Worm (Caenorhabditis elegans) whole organism, young adult: ENCODE data around the gene srh-214.

Experiments
- B0019.2 ChIP-seq: fragments of 200-800 bp; sonication (Bioruptor generic); conservative IDR thresholded peaks from 2 replicates; pipeline ENCODE4 v1.3.6; 2022; ENCODE audit warnings: missing genetic modification reagents, missing genetic modification characterization, missing compliant biosample characterization
- F23B12.7 ChIP-seq: sonication (generic microtip); optimal IDR thresholded peaks from 2 replicates; lab custom pipeline; 2017; ENCODE audit warnings: missing genetic modification characterization, mild to moderate bottlenecking, missing compliant biosample characterization, antibody characterized with exemption, moderate library complexity; ENCODE audit not compliant: insufficient read depth
- F33H1.4 ChIP-seq: fragments of 200-800 bp; sonication (Bioruptor generic); IDR thresholded peaks from 2 replicates; pipeline ENCODE4 v1.3.6; 2022; ENCODE audit warnings: missing genetic modification reagents, missing genetic modification characterization, missing compliant biosample characterization
- F55B11.4 ChIP-seq: sonication (generic microtip); optimal IDR thresholded peaks from 2 replicates; lab custom pipeline; 2016; ENCODE audit warnings: missing compliant biosample characterization, missing genetic modification characterization, borderline replicate concordance; ENCODE audit not compliant: insufficient read depth
- Y95B8A.8 ChIP-seq: fragments of 200-800 bp; sonication (Bioruptor generic); IDR thresholded peaks from 2 replicates; pipeline ENCODE4 v1.3.6; 2022; ENCODE audit warnings: missing genetic modification reagents, missing genetic modification characterization, missing compliant biosample characterization
- athp-1 ChIP-seq: sonication (generic microtip); optimal IDR thresholded peaks from 2 replicates; lab custom pipeline; 2017; ENCODE audit warnings: mild to moderate bottlenecking, missing genetic modification characterization, missing compliant biosample characterization
- attf-5 ChIP-seq: fragments of 200-800 bp; sonication (Bioruptor generic); optimal IDR thresholded peaks from 2 replicates; lab custom pipeline; 2018; ENCODE audit warnings: mild to moderate bottlenecking, missing genetic modification characterization, missing compliant biosample characterization
- bed-1 ChIP-seq: fragments of 200-800 bp; sonication (Bioruptor generic); IDR thresholded peaks from 2 replicates; pipeline ENCODE4 v1.3.6; 2022; ENCODE audit warnings: missing genetic modification reagents, missing genetic modification characterization, missing compliant biosample characterization
- bed-2 ChIP-seq: fragments of 200-800 bp; sonication (Bioruptor generic); IDR thresholded peaks from 2 replicates; pipeline ENCODE4 v1.3.6; 2022; ENCODE audit warnings: missing genetic modification reagents, missing genetic modification characterization, missing compliant biosample characterization
- chd-7 ChIP-seq: sonication (generic microtip); optimal IDR thresholded peaks from 2 replicates; lab custom pipeline; 2016; ENCODE audit warnings: mild to moderate bottlenecking, missing genetic modification characterization, moderate library complexity, missing compliant biosample characterization
- egl-44 ChIP-seq: fragments of 200-800 bp; sonication (Bioruptor generic); IDR thresholded peaks from 2 replicates; pipeline ENCODE4 v1.3.6; 2022; ENCODE audit warnings: missing genetic modification reagents, missing genetic modification characterization, missing compliant biosample characterization
- ets-4 ChIP-seq: fragments of 200-800 bp; sonication (Bioruptor generic); optimal IDR thresholded peaks from 2 replicates; lab custom pipeline; 2018; ENCODE audit warnings: mild to moderate bottlenecking, missing genetic modification characterization, missing compliant biosample characterization
- hmg-20 ChIP-seq: fragments of 200-800 bp; sonication (Bioruptor generic); IDR thresholded peaks from 2 replicates; pipeline ENCODE4 v1.3.6; 2022; ENCODE audit warnings: missing genetic modification reagents, missing genetic modification characterization, missing compliant biosample characterization
- hrde-1 ChIP-seq: sonication (generic microtip); optimal IDR thresholded peaks from 2 replicates; lab custom pipeline; 2016; ENCODE audit warnings: missing genetic modification characterization, mild to moderate bottlenecking, missing compliant biosample characterization, moderate library complexity, missing genotype, missing genetic modification reagents, borderline replicate concordance
- lin-35 ChIP-seq, 3 experiments: fragments of 150-350 bp in 2 of 3; sonication (generic microtip) in 1 of 3; optimal IDR thresholded peaks; 2 replicates each; lab custom pipeline; 2014 to 2018; ENCODE audit warnings: missing biosample characterization in 3 of 3, missing genetic modification characterization in 3 of 3, missing genetic modification reagents in 3 of 3
- lin-54 ChIP-seq: fragments of 200-800 bp; sonication (Bioruptor generic); optimal IDR thresholded peaks from 2 replicates; lab custom pipeline; 2018; ENCODE audit warnings: mild to moderate bottlenecking, missing genetic modification characterization, missing compliant biosample characterization
- lsl-1 ChIP-seq: fragments of 200-800 bp; sonication (Bioruptor generic); optimal IDR thresholded peaks from 2 replicates; lab custom pipeline; 2018; ENCODE audit warnings: mild to moderate bottlenecking, missing genetic modification characterization, moderate library complexity, missing compliant biosample characterization
- madf-10 ChIP-seq: sonication (generic microtip); optimal IDR thresholded peaks from 2 replicates; lab custom pipeline; 2016; ENCODE audit warnings: mild to moderate bottlenecking, missing genetic modification characterization, missing compliant biosample characterization
- madf-6 ChIP-seq: fragments of 200-800 bp; sonication (Bioruptor generic); IDR thresholded peaks from 2 replicates; pipeline ENCODE4 v1.3.6; 2022; ENCODE audit warnings: missing genetic modification reagents, missing genetic modification characterization, missing compliant biosample characterization
- mes-4 ChIP-seq: sonication (generic microtip); optimal IDR thresholded peaks from 2 replicates; lab custom pipeline; 2016; ENCODE audit warnings: missing genotype, missing genetic modification characterization, missing compliant biosample characterization
- nfya-1 ChIP-seq: sonication (generic microtip); optimal IDR thresholded peaks from 2 replicates; lab custom pipeline; 2017; ENCODE audit warnings: antibody characterized with exemption, missing compliant biosample characterization, missing genetic modification characterization, borderline replicate concordance; ENCODE audit not compliant: insufficient read depth
- nfya-2 ChIP-seq: fragments of 200-800 bp; sonication (Bioruptor generic); IDR thresholded peaks from 2 replicates; pipeline ENCODE4 v1.3.6; 2022; ENCODE audit warnings: missing genetic modification reagents, missing genetic modification characterization, missing compliant biosample characterization
- nhr-120 ChIP-seq: fragments of 200-800 bp; sonication (Bioruptor generic); IDR thresholded peaks from 2 replicates; pipeline ENCODE4 v1.3.6; 2022; ENCODE audit warnings: missing genetic modification characterization, missing compliant biosample characterization
- nhr-27 ChIP-seq: fragments of 200-800 bp; sonication (Bioruptor generic); optimal IDR thresholded peaks from 2 replicates; lab custom pipeline; 2018; ENCODE audit warnings: mild to moderate bottlenecking, missing genetic modification characterization, moderate library complexity, missing compliant biosample characterization
- nhr-80 ChIP-seq: sonication (generic microtip); optimal IDR thresholded peaks from 2 replicates; lab custom pipeline; 2016; ENCODE audit warnings: missing genetic modification characterization, missing compliant biosample characterization
- pbrm-1 ChIP-seq: fragments of 200-800 bp; sonication (Bioruptor generic); IDR thresholded peaks from 2 replicates; pipeline ENCODE4 v1.3.6; 2022; ENCODE audit warnings: missing genetic modification reagents, missing genetic modification characterization, missing compliant biosample characterization
- rcor-1 ChIP-seq: fragments of 200-800 bp; sonication (Bioruptor generic); IDR thresholded peaks from 2 replicates; pipeline ENCODE4 v1.3.6; 2022; ENCODE audit warnings: missing genetic modification reagents, missing genetic modification characterization, missing compliant biosample characterization
- rpc-1 ChIP-seq, 2 experiments: fragments of 150-350 bp in 1 of 2; sonication (generic microtip) in 1 of 2; optimal IDR thresholded peaks; 2 replicates each; lab custom pipeline; 2014 to 2018; ENCODE audit warnings: missing biosample characterization in 1 of 2, missing genetic modification characterization in 1 of 2, missing genetic modification reagents in 1 of 2, missing genotype in 1 of 2
- sea-2 ChIP-seq: fragments of 200-800 bp; sonication (Bioruptor generic); IDR thresholded peaks from 2 replicates; pipeline ENCODE4 v1.3.6; 2022; ENCODE audit warnings: missing genetic modification characterization, missing compliant biosample characterization
- tbp1 ChIP-seq: fragments of 200-800 bp; sonication (Bioruptor generic); optimal IDR thresholded peaks from 2 replicates; lab custom pipeline; 2018; ENCODE audit warnings: mild to moderate bottlenecking, missing genetic modification characterization, missing compliant biosample characterization
- zfh-2 ChIP-seq: fragments of 200-800 bp; sonication (Bioruptor generic); conservative IDR thresholded peaks from 2 replicates; pipeline ENCODE4 v1.3.6; 2022; ENCODE audit warnings: missing genetic modification reagents, missing genetic modification characterization, missing compliant biosample characterization

srh-214 gene

DNA sequence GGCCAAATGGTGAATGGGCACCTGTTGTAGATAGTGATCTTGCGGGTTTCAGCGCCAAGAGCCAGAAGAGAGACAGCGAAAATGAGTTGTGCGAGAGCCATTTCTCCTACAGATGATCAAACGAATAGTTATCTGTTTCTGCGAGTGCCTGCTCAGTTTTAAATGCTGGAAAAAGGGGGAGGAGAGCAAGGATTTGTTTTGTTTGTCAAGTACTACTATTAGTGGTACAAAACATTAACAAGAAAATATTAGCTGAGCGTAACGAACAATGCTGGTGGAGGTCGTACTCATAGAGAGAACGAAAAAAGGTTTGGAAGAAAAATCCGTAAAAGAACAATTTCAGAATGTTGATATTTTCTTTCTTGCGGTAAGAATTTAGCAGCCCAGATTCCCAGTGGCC, 41.8 kb upstream of the srh-214 start, which contains the start of gene thn-4 (continued):
- no peak for TF ChIP-seq pbrm-1 (GFP tag; lab: Robert Waterston, UW)
- no peak for TF ChIP-seq nfya-2 (GFP tag; lab: Robert Waterston, UW)
- no peak for TF ChIP-seq bed-2 (GFP tag; lab: Robert Waterston, UW)
- TF ChIP-seq, all 124 proteins: peak for 0

- TF ChIP-seq F23B12.7 (tag; lab: Kevin White, UChicago) (no peak), lsl-1 (no peak), lin-54 (GFP tag; lab: Kevin White, UChicago) (no peak), lin-35 (GFP tag; optimal IDR thresholded peaks at IDR 0.05; lab: Kevin White, UChicago) (no peak), mes-4 (no peak), madf-10 (tag; lab: Kevin White, UChicago) (no peak), bed-1 (no peak), hrde-1 (tag; lab: Kevin White, UChicago) (no peak)
These were observed 40.2 kb upstream of the srh-214 start, which contains the start of gene clec-33 for ce11 chrV:16869740-16870139. TSS of gene clec-33 (minus strand) at chrV:16869840.

- no peak for TF ChIP-seq tbp1 (GFP tag; lab: Kevin White, UChicago)
- no peak for TF ChIP-seq chd-7 (tag; lab: Kevin White, UChicago)
- TF ChIP-seq rpc-1 (optimal IDR thresholded peaks at IDR 0.05; lab: Kevin White, UChicago) = no peak
- TF ChIP-seq rpc-1 (tag; optimal IDR thresholded peaks at IDR 0.05; lab: Kevin White, UChicago) = no peak
These were observed 35.8 kb upstream of the srh-214 start, which contains the start of gene clec-28 for ce11 chrV:16865404-16865803. TSS of gene clec-28 (plus strand) at chrV:16865704.

DNA sequence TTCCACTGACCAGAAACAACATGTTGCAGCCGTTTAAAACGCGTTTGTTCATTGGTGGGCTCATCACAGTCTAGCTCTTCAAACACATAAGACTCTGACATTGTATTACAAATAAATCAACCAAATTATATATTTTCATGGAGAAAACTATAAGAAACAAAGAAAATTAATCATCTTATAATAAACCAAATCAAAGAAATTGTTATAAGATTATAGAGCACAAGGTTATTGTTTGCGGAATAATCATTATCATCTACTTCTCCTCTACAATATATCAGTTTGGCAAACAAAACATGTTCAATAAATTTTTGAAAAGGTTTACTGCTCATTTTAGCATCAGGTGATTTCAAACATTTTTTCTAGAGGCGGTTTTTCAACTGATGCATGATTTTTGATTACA, 32.2 kb upstream of the srh-214 start, which contains the start of the genes clec-32 and clec-24:
clec-32 (minus strand) TSS at position 101 of the 400 bp plus-strand sequence.
clec-24 (plus strand) TSS at position 294 of the 400 bp plus-strand sequence.
- no peak for TF ChIP-seq chd-7 (tag; lab: Kevin White, UChicago)
- TF ChIP-seq B0019.2 (GFP tag; lab: Robert Waterston, UW) = no peak
- TF ChIP-seq lin-54 (GFP tag; lab: Kevin White, UChicago) = no peak
- TF ChIP-seq nhr-27 = no peak
- no peak for TF ChIP-seq attf-5 (GFP tag; lab: Kevin White, UChicago)
- no peak for TF ChIP-seq Y95B8A.8 (GFP tag; lab: Robert Waterston, UW)
- TF ChIP-seq hmg-20 (GFP tag; lab: Robert Waterston, UW) = no peak
- no peak for TF ChIP-seq egl-44 (GFP tag; lab: Robert Waterston, UW)
- TF ChIP-seq nfya-1 (tag; lab: Kevin White, UChicago) = no peak
- TF ChIP-seq F33H1.4 (GFP tag; lab: Robert Waterston, UW) = no peak
- no peak for TF ChIP-seq rcor-1 (GFP tag; lab: Robert Waterston, UW)
- TF ChIP-seq sea-2 = no peak

ce11 chrV:16857977-16858479, 28.5 kb upstream of the srh-214 start, which contains the start of the genes clec-31 and clec-22:
TSS of gene clec-31 (minus strand) at chrV:16858077.
TSS of gene clec-22 (plus strand) at chrV:16858429.
- no peak for TF ChIP-seq madf-6 (GFP tag; lab: Robert Waterston, UW)
- TF ChIP-seq zfh-2 (GFP tag; lab: Robert Waterston, UW) = no peak
- TF ChIP-seq nhr-80 (tag; lab: Kevin White, UChicago) = no peak
- no peak for TF ChIP-seq F55B11.4 (tag; lab: Kevin White, UChicago)
- no peak for TF ChIP-seq attf-5 (GFP tag; lab: Kevin White, UChicago)
- no peak for TF ChIP-seq ets-4 (GFP tag; lab: Kevin White, UChicago)
- no peak for TF ChIP-seq nhr-120 (GFP tag; lab: Robert Waterston, UW)
- no peak for TF ChIP-seq athp-1 (tag; lab: Kevin White, UChicago)
